Worm (Caenorhabditis elegans): ENCODE data around the gene ZK353.2.

ZK353.2 gene

ce11 chrIII:8417192-8417967 lies 18.9 kb downstream of the ZK353.2 start (continued):
- peak; percentile 83 for TF ChIP-seq skn-1 (tag; optimal IDR thresholded peaks at IDR 0.05)
- peak; percentile 47 for TF ChIP-seq Y116A8C.19 (tag; optimal IDR thresholded peaks at IDR 0.05; ENCODE audit: borderline replicate concordance)
- peak; percentile 97 for TF ChIP-seq tbx-2 (tag; optimal IDR thresholded peaks at IDR 0.05)
- TF ChIP-seq pax-3 (tag; optimal IDR thresholded peaks at IDR 0.05) = peak; percentile 81
- TF ChIP-seq lsy-2 (tag; optimal IDR thresholded peaks at IDR 0.05) = peak; percentile 98 to 99
- TF ChIP-seq grh-1 (GFP tag; IDR thresholded peaks at IDR 0.05) = peak; percentile 75
- peak in 3 of 6 experiments; percentile 54 to 75 (median 62) for TF ChIP-seq elt-3 (tag; optimal IDR thresholded peaks at IDR 0.05)
- peak; percentile 72 to 83 (median 79) for TF ChIP-seq ceh-82 (tag; optimal IDR thresholded peaks at IDR 0.05)
- peak; percentile 97 for TF ChIP-seq snu-23 (GFP tag; optimal IDR thresholded peaks at IDR 0.05)
- TF ChIP-seq nhr-47 (tag; optimal IDR thresholded peaks at IDR 0.05) = peak; percentile 95
- peak; percentile 92 for TF ChIP-seq egl-13 (tag; optimal IDR thresholded peaks at IDR 0.05)
- peak; percentile 64 for TF ChIP-seq snpc-4 (tag; optimal IDR thresholded peaks at IDR 0.05)
- peak; percentile 85 for TF ChIP-seq blmp-1 (tag; optimal IDR thresholded peaks at IDR 0.05)
- peak; percentile 32 to 77 for TF ChIP-seq egl-27 (tag; optimal IDR thresholded peaks at IDR 0.05)
- TF ChIP-seq nhr-11 (tag; optimal IDR thresholded peaks at IDR 0.05) = peak; percentile 82
- peak; percentile 90 for TF ChIP-seq ceh-8 (GFP tag; optimal IDR thresholded peaks at IDR 0.05)
- TF ChIP-seq nhr-19 (GFP tag; conservative IDR thresholded peaks at IDR 0.05) = peak; percentile 91
- TF ChIP-seq sptf-1 (tag; optimal IDR thresholded peaks at IDR 0.05) = no peak
- TF ChIP-seq nhr-71 (tag; optimal IDR thresholded peaks at IDR 0.05) = peak; percentile 98
- no peak for TF ChIP-seq nhr-12 (tag; optimal IDR thresholded peaks at IDR 0.05)
- peak; percentile 85 to 87 for TF ChIP-seq efl-1 (optimal IDR thresholded peaks at IDR 0.05)
- TF ChIP-seq efl-1 (GFP tag; optimal IDR thresholded peaks at IDR 0.05 in 1 of 2) = peak; percentile 53 to 95
- no peak for TF ChIP-seq ces-1 (GFP tag; optimal IDR thresholded peaks at IDR 0.05)
- no peak for TF ChIP-seq unc-30 (tag; optimal IDR thresholded peaks at IDR 0.05)
- no peak for TF ChIP-seq efl-3 (GFP tag; optimal IDR thresholded peaks at IDR 0.05)
- TF ChIP-seq lin-14 (GFP tag; optimal IDR thresholded peaks at IDR 0.05) = peak; percentile 98
- no peak for TF ChIP-seq nhr-84 (tag; optimal IDR thresholded peaks at IDR 0.05)
- TF ChIP-seq ets-5 (GFP tag; IDR thresholded peaks at IDR 0.05) = no peak
- peak; percentile 89 for TF ChIP-seq nhr-77 (tag; optimal IDR thresholded peaks at IDR 0.05)
- TF ChIP-seq unc-86 (tag; optimal IDR thresholded peaks at IDR 0.05) = peak; percentile 96
- peak; percentile 79 for TF ChIP-seq fkh-4 (tag; optimal IDR thresholded peaks at IDR 0.05; ENCODE audit: borderline replicate concordance)
- TF ChIP-seq isw-1 (GFP tag; IDR thresholded peaks at IDR 0.05) = peak; percentile 86
- TF ChIP-seq pag-3 (tag; optimal IDR thresholded peaks at IDR 0.05; ENCODE audit: borderline replicate concordance, insufficient read depth) = no peak
- no peak; the same call in none of the 2 replicates for TF ChIP-seq mab-9 (GFP tag; IDR thresholded peaks at IDR 0.05)
- TF ChIP-seq ceh-63 (GFP tag; optimal IDR thresholded peaks at IDR 0.05) = peak; percentile 49
- peak; percentile 84 for TF ChIP-seq rnt-1 (tag; optimal IDR thresholded peaks at IDR 0.05)
- peak; percentile 65 for TF ChIP-seq lin-15B (tag; optimal IDR thresholded peaks at IDR 0.05)

- TF ChIP-seq skn-1 (tag; optimal IDR thresholded peaks at IDR 0.05) (no peak), C04F5.9 (tag; optimal IDR thresholded peaks at IDR 0.05) (no peak), lin-14 (GFP tag; optimal IDR thresholded peaks at IDR 0.05) (no peak), mab-9 (GFP tag; IDR thresholded peaks at IDR 0.05) (no peak), fkh-10 (GFP tag; optimal IDR thresholded peaks at IDR 0.05) (no peak), pqm-1 (tag; optimal IDR thresholded peaks at IDR 0.05) (no peak), vab-15 (tag; optimal IDR thresholded peaks at IDR 0.05) (no peak), C34B4.2 (tag; optimal IDR thresholded peaks at IDR 0.05) (no peak), elt-2 (tag; optimal IDR thresholded peaks at IDR 0.05) (no peak), tlp-1 (tag; optimal IDR thresholded peaks at IDR 0.05) (no peak), mef-2 (tag; optimal IDR thresholded peaks at IDR 0.05) (no peak), ceh-82 (tag; optimal IDR thresholded peaks at IDR 0.05) (no peak), zip-4 (GFP tag; optimal IDR thresholded peaks at IDR 0.05) (no peak), lin-35 (GFP tag; optimal IDR thresholded peaks at IDR 0.05) (no peak)
These were observed 19.4 kb downstream of the ZK353.2 start, which contains the start of gene sor-1 for ce11 chrIII:8417968-8418267. Gene sor-1, plus strand, starts transcription at chrIII:8418168.

Measured in whole organism, L1 larva.